Fruit fly (Drosophila melanogaster): Measurements from ENCODE around the gene ND-20L.

The ND-20L gene

dm6 chr3R:29479922-29480321 lies 35.6 kb upstream of the ND-20L start (continued):
- TF ChIP-seq CG1233 (GFP tag; optimal IDR thresholded peaks at IDR 0.05) (peak; percentile 53), sim (GFP tag; IDR thresholded peaks at IDR 0.05) (no peak), PHDP (tag; optimal IDR thresholded peaks at IDR 0.05) (peak; percentile 43), CG2116 (GFP tag; optimal IDR thresholded peaks at IDR 0.05) (no peak), HLHmδ (GFP tag; optimal IDR thresholded peaks at IDR 0.05) (no peak), ci (GFP tag; IDR thresholded peaks at IDR 0.05) (peak; percentile 70; the same call in 2 of the 3 replicates), caup (GFP tag; optimal IDR thresholded peaks at IDR 0.05; ENCODE audit: severe bottlenecking) (peak; percentile 42), btn (GFP tag; optimal IDR thresholded peaks at IDR 0.05) (no peak), CG2202 (tag; optimal IDR thresholded peaks at IDR 0.05) (peak; percentile 12), CG18764 (GFP tag; optimal IDR thresholded peaks at IDR 0.05) (no peak), CG4424 (GFP tag; optimal IDR thresholded peaks at IDR 0.05) (no peak), abd-A (tag; optimal IDR thresholded peaks at IDR 0.05) (no peak), hkb (optimal IDR thresholded peaks at IDR 0.05) (no peak), hkb (GFP tag; IDR thresholded peaks at IDR 0.05) (0 out of 2 replicates have a peak, but pooled peaks have one; percentile 43), h (optimal IDR thresholded peaks at IDR 0.05) (no peak), CG14014 (GFP tag; IDR thresholded peaks at IDR 0.05) (peak; percentile 21; the same call in 1 of the 2 replicates), pb (GFP tag; optimal IDR thresholded peaks at IDR 0.05) (no peak), Hmr (GFP tag; optimal IDR thresholded peaks at IDR 0.05) (peak; percentile 42), CG34376 (GFP tag; optimal IDR thresholded peaks at IDR 0.05) (no peak), aop (GFP tag; IDR thresholded peaks at IDR 0.05) (no peak), lmd (GFP tag; IDR thresholded peaks at IDR 0.05) (no peak), CG12071 (GFP tag; optimal IDR thresholded peaks at IDR 0.05) (peak; percentile 27), CG13424 (tag; optimal IDR thresholded peaks at IDR 0.05) (peak; percentile 6), zfh1 (GFP tag; IDR thresholded peaks at IDR 0.05) (peak; percentile 49; the same call in 2 of the 3 replicates), lab (GFP tag; optimal IDR thresholded peaks at IDR 0.05) (peak; percentile 69), CG8359 (GFP tag; optimal IDR thresholded peaks at IDR 0.05; ENCODE audit: borderline replicate concordance) (peak; percentile 37), CG3407 (GFP tag; optimal IDR thresholded peaks at IDR 0.05) (peak; percentile 61), CG6813 (GFP tag; optimal IDR thresholded peaks at IDR 0.05) (peak; percentile 66), CG8478 (optimal IDR thresholded peaks at IDR 0.05) (no peak), Fer3 (tag; optimal IDR thresholded peaks at IDR 0.05) (peak; percentile 36), Xrp1 (GFP tag; IDR thresholded peaks at IDR 0.05) (peak; percentile 50), CG2889 (GFP tag; IDR thresholded peaks at IDR 0.05) (no peak), CG9797 (GFP tag; optimal IDR thresholded peaks at IDR 0.05) (no peak), cg (GFP tag; optimal IDR thresholded peaks at IDR 0.05) (no peak), E2f2 (GFP tag; IDR thresholded peaks at IDR 0.05) (peak; percentile 42; the same call in 1 of the 2 replicates), CrebB (tag; optimal IDR thresholded peaks at IDR 0.05) (peak; percentile 42), CG11723 (GFP tag; optimal IDR thresholded peaks at IDR 0.05) (peak; percentile 17), odd (GFP tag; optimal IDR thresholded peaks at IDR 0.05) (peak; percentile 33), CG12659 (GFP tag; optimal IDR thresholded peaks at IDR 0.05) (peak; percentile 22), CG7271 (tag; optimal IDR thresholded peaks at IDR 0.05) (no peak), unpg (GFP tag; optimal IDR thresholded peaks at IDR 0.05) (peak; percentile 20), ken (GFP tag; IDR thresholded peaks at IDR 0.05) (no peak), Lhr (GFP tag; optimal IDR thresholded peaks at IDR 0.05) (peak; percentile 24), ranshi (GFP tag; IDR thresholded peaks at IDR 0.05) (peak; percentile 10; the same call in 1 of the 2 replicates), CG7786 (GFP tag; optimal IDR thresholded peaks at IDR 0.05) (no peak), CG2712 (tag; optimal IDR thresholded peaks at IDR 0.05) (peak; percentile 1), Med (GFP tag) (peak; percentile 79), CG4617 (GFP tag; optimal IDR thresholded peaks at IDR 0.05; ENCODE audit: borderline replicate concordance) (no peak), CG4707 (GFP tag; optimal IDR thresholded peaks at IDR 0.05) (peak; percentile 12), CG9609 (GFP tag; optimal IDR thresholded peaks at IDR 0.05) (no peak), Blimp-1 (GFP tag; optimal IDR thresholded peaks at IDR 0.05) (peak; percentile 50)
